Worm (Caenorhabditis elegans): Measurements from ENCODE around the gene fbxb-21.
"Not testable (repeated sequence)": the region's sequence is repeated elsewhere in the genome, so short reads cannot be mapped to it uniquely, and the experiment has no call there.

- TF ChIP-seq jun-1 (tag; optimal IDR thresholded peaks at IDR 0.05); mes-2 (tag; optimal IDR thresholded peaks at IDR 0.05; ENCODE audit: poor library complexity, severe bottlenecking); ceh-82 (tag; optimal IDR thresholded peaks at IDR 0.05); fos-1 (tag; optimal IDR thresholded peaks at IDR 0.05); nhr-76 (tag; optimal IDR thresholded peaks at IDR 0.05); ztf-11 (tag; optimal IDR thresholded peaks at IDR 0.05); dmd-9 (GFP tag; IDR thresholded peaks at IDR 0.05); lin-1 (GFP tag; IDR thresholded peaks at IDR 0.05); mdl-1 (tag; optimal IDR thresholded peaks at IDR 0.05); R02D3.7 (tag; optimal IDR thresholded peaks at IDR 0.05); unc-39 (tag; optimal IDR thresholded peaks at IDR 0.05): not testable (repeated sequence)
Observed at ce11 chrII:1627783-1628182, 20.9 kb downstream of the fbxb-21 start, which contains the start of gene C08E3.15.

All from whole organism, L4 larva.